Worm (Caenorhabditis elegans) whole organism, L2 larva: ENCODE results near the gene C37C3.2.

ENCODE experiments used
- skn-1 ChIP-seq: sonication (generic microtip); optimal IDR thresholded peaks from 2 replicates; lab custom pipeline; 2017; ENCODE audit warnings: missing biosample characterization, missing genetic modification characterization
- snpc-4 ChIP-seq: fragments of 150-350 bp; optimal IDR thresholded peaks from 2 replicates; lab custom pipeline; 2014; ENCODE audit warnings: missing biosample characterization, missing genetic modification characterization

- TF ChIP-seq skn-1 (tag; lab: Kevin White, UChicago) (no peak), snpc-4 (tag; lab: Kevin White, UChicago) (no peak)
Measured at ce11 chrV:7901222-7901621, 45.5 kb downstream of the C37C3.2 start.
